Fruit fly (Drosophila melanogaster) whole organism, embryonic: ENCODE results near the gene CG10338.
A peak's percentile ranks its signal among the peaks of the same experiment; 100 is the strongest.

Source experiments
- CG10147 ChIP-seq: fragments of 200-800 bp; sonication (Bioruptor generic); optimal IDR thresholded peaks from 2 replicates; lab custom pipeline; 2019; ENCODE audit warnings: missing biosample characterization, mild to moderate bottlenecking, missing genetic modification characterization, moderate library complexity
- CG1024 ChIP-seq: fragments of 200-800 bp; sonication (Bioruptor generic); IDR thresholded peaks from 2 replicates; pipeline ENCODE4 v1.3.6; 2022; ENCODE audit warnings: missing biosample characterization, missing genetic modification characterization
- CG10366 ChIP-seq: fragments of 200-800 bp; sonication (Bioruptor generic); IDR thresholded peaks from 2 replicates; pipeline ENCODE4 v1.3.6; 2022; ENCODE audit warnings: missing biosample characterization, missing genetic modification characterization
- CG11093 ChIP-seq: fragments of 200-800 bp; sonication (Bioruptor generic); IDR thresholded peaks from 3 replicates; pipeline ENCODE4 v1.3.6; 2022; ENCODE audit warnings: missing biosample characterization, missing genetic modification characterization
- CG12104 ChIP-seq: fragments of 200-800 bp; sonication (Bioruptor generic); optimal IDR thresholded peaks from 3 replicates; lab custom pipeline; 2016; ENCODE audit warnings: missing biosample characterization, missing genetic modification characterization
- CG13424 ChIP-seq: fragments of 200-800 bp; sonication (Bioruptor generic); optimal IDR thresholded peaks from 2 replicates; lab custom pipeline; 2019; ENCODE audit warnings: missing biosample characterization, mild to moderate bottlenecking, missing genetic modification characterization, moderate library complexity
- CG14014 ChIP-seq: fragments of 200-800 bp; sonication (Bioruptor generic); IDR thresholded peaks from 2 replicates; pipeline ENCODE4 v1.3.6; 2022; ENCODE audit warnings: missing biosample characterization, missing genetic modification characterization
- CG17802 ChIP-seq: fragments of 200-800 bp; sonication (Bioruptor generic); optimal IDR thresholded peaks from 2 replicates; lab custom pipeline; 2018; ENCODE audit warnings: missing biosample characterization, mild to moderate bottlenecking, missing genetic modification characterization, moderate library complexity
- CG18011 ChIP-seq: fragments of 200-800 bp; sonication (Bioruptor generic); optimal IDR thresholded peaks from 2 replicates; lab custom pipeline; 2017; ENCODE audit warnings: missing biosample characterization, missing genetic modification characterization, mild to moderate bottlenecking, moderate library complexity, missing genotype
- CG30020 ChIP-seq: fragments of 200-800 bp; optimal IDR thresholded peaks from 2 replicates; lab custom pipeline; 2019; ENCODE audit warnings: missing biosample characterization, mild to moderate bottlenecking, missing genetic modification characterization, moderate library complexity
- CG31441 ChIP-seq: fragments of 200-800 bp; sonication (Bioruptor generic); IDR thresholded peaks from 2 replicates; pipeline ENCODE4 v1.3.6; 2022; ENCODE audit warnings: missing biosample characterization, missing genetic modification characterization
- CG42726 ChIP-seq: fragments of 200-800 bp; sonication (Bioruptor generic); IDR thresholded peaks from 2 replicates; pipeline ENCODE4 v1.3.6; 2022; ENCODE audit warnings: missing biosample characterization, missing genetic modification characterization; ENCODE audit not compliant: partially characterized antibody
- CG4328 ChIP-seq: fragments of 200-800 bp; sonication (Bioruptor generic); optimal IDR thresholded peaks from 3 replicates; lab custom pipeline; 2017; ENCODE audit warnings: missing biosample characterization, missing genetic modification reagents, missing genetic modification characterization
- CG7271 ChIP-seq: fragments of 200-800 bp; sonication (Bioruptor generic); optimal IDR thresholded peaks from 2 replicates; lab custom pipeline; 2018; ENCODE audit warnings: missing biosample characterization, mild to moderate bottlenecking, missing genetic modification characterization, moderate library complexity
- CG7786 ChIP-seq: fragments of 200-800 bp; sonication (Bioruptor generic); optimal IDR thresholded peaks from 2 replicates; lab custom pipeline; 2016; ENCODE audit warnings: missing biosample characterization, missing genetic modification characterization
- CG9876 ChIP-seq: fragments of 200-800 bp; sonication (Bioruptor generic); optimal IDR thresholded peaks from 2 replicates; lab custom pipeline; 2016; ENCODE audit warnings: missing biosample characterization, missing genetic modification characterization
- Dfd ChIP-seq, 2 experiments: fragments of >200 bp; optimal IDR thresholded peaks; 2 replicates each; lab custom pipeline; 2017; ENCODE audit warnings: missing biosample characterization in 2 of 2, missing genetic modification characterization in 2 of 2
- Ets65A ChIP-seq: fragments of 200-800 bp; sonication (Bioruptor generic); peaks from one replicate; lab custom pipeline; 2016; ENCODE audit warnings: missing biosample characterization, missing genetic modification characterization
- Fer2 ChIP-seq: fragments of 200-800 bp; sonication (Bioruptor generic); optimal IDR thresholded peaks from 2 replicates; lab custom pipeline; 2018; ENCODE audit warnings: missing biosample characterization, mild to moderate bottlenecking, missing genetic modification characterization, moderate library complexity
- Gug ChIP-seq: fragments of 200-800 bp; sonication (Bioruptor generic); IDR thresholded peaks from 4 replicates; pipeline ENCODE4 v1.3.6; 2022; ENCODE audit warnings: missing biosample characterization, missing genetic modification characterization
- HLHmδ ChIP-seq: fragments of 200-800 bp; sonication (Bioruptor generic); optimal IDR thresholded peaks from 2 replicates; lab custom pipeline; 2018; ENCODE audit warnings: missing biosample characterization, mild to moderate bottlenecking, missing genetic modification characterization, moderate library complexity
- Hand ChIP-seq: fragments of 200-800 bp; sonication (Bioruptor generic); optimal IDR thresholded peaks from 2 replicates; lab custom pipeline; 2017; ENCODE audit warnings: mild to moderate bottlenecking, missing biosample characterization, missing genetic modification reagents, missing genetic modification characterization
- HmgZ ChIP-seq: fragments of 200-800 bp; sonication (Bioruptor generic); optimal IDR thresholded peaks from 2 replicates; lab custom pipeline; 2018; ENCODE audit warnings: missing biosample characterization, mild to moderate bottlenecking, missing genetic modification characterization
- Jarid2 ChIP-seq: fragments of 200-800 bp; sonication (Bioruptor generic); optimal IDR thresholded peaks from 3 replicates; lab custom pipeline; 2017; ENCODE audit warnings: mild to moderate bottlenecking, missing biosample characterization, missing genetic modification reagents, missing genetic modification characterization
- NFAT ChIP-seq: fragments of 200-800 bp; sonication (Bioruptor generic); IDR thresholded peaks from 2 replicates; pipeline ENCODE4 v1.3.6; 2022; ENCODE audit warnings: missing biosample characterization, missing genetic modification characterization
- Nf-YA ChIP-seq: fragments of 200-800 bp; sonication (Bioruptor generic); IDR thresholded peaks from 2 replicates; pipeline ENCODE4 v1.3.6; 2022; ENCODE audit warnings: missing biosample characterization, missing genetic modification characterization
- Poxn ChIP-seq: fragments of 200-800 bp; sonication (Bioruptor generic); IDR thresholded peaks from 2 replicates; pipeline ENCODE4 v1.3.6; 2022; ENCODE audit warnings: missing biosample characterization, missing genetic modification characterization
- Ravus ChIP-seq: fragments of 200-800 bp; sonication (Bioruptor generic); IDR thresholded peaks from 2 replicates; pipeline ENCODE4 v1.3.6; 2022; ENCODE audit warnings: missing biosample characterization, missing genetic modification characterization
- Side ChIP-seq: fragments of 200-800 bp; sonication (Bioruptor generic); optimal IDR thresholded peaks from 2 replicates; lab custom pipeline; 2016; ENCODE audit warnings: missing biosample characterization, missing genetic modification characterization
- Usf ChIP-seq: fragments of 200-800 bp; sonication (Bioruptor generic); optimal IDR thresholded peaks from 2 replicates; lab custom pipeline; 2017; ENCODE audit warnings: missing genotype, missing biosample characterization, missing genetic modification characterization
- ap ChIP-seq: fragments of 200-800 bp; sonication (Bioruptor generic); IDR thresholded peaks from 2 replicates; pipeline ENCODE4 v1.3.6; 2022; ENCODE audit warnings: missing biosample characterization, missing genetic modification characterization
- ara ChIP-seq: fragments of 200-800 bp; sonication (Bioruptor generic); IDR thresholded peaks from 2 replicates; pipeline ENCODE4 v1.3.6; 2022; ENCODE audit warnings: missing biosample characterization, missing genetic modification characterization
- ase ChIP-seq: fragments of 200-800 bp; sonication (Bioruptor generic); IDR thresholded peaks from 3 replicates; pipeline ENCODE4 v1.3.6; 2022; ENCODE audit warnings: missing biosample characterization, missing genetic modification characterization
- chif ChIP-seq, 2 experiments: fragments of 200-800 bp; sonication (Bioruptor generic); optimal IDR thresholded peaks; 3 replicates each; lab custom pipeline; 2016; ENCODE audit warnings: missing biosample characterization in 2 of 2, missing genetic modification characterization in 2 of 2
- chm ChIP-seq: fragments of 200-800 bp; sonication (Bioruptor generic); IDR thresholded peaks from 2 replicates; pipeline ENCODE4 v1.3.6; 2022; ENCODE audit warnings: missing biosample characterization, missing genetic modification characterization
- croc ChIP-seq: fragments of 200-800 bp; sonication (Bioruptor generic); conservative IDR thresholded peaks from 3 replicates; pipeline ENCODE4 v1.3.6; 2022; ENCODE audit warnings: missing biosample characterization, missing genetic modification characterization
- disco-r ChIP-seq: fragments of 200-800 bp; sonication (Bioruptor generic); optimal IDR thresholded peaks from 2 replicates; lab custom pipeline; 2016; ENCODE audit warnings: missing biosample characterization, missing genetic modification characterization
- dpn ChIP-seq, 2 experiments: fragments of 200-800 bp; sonication (Bioruptor generic); optimal IDR thresholded peaks; 3 replicates each; lab custom pipeline; 2016; ENCODE audit warnings: missing biosample characterization in 2 of 2, missing genetic modification characterization in 2 of 2
- ind ChIP-seq: fragments of 200-800 bp; sonication (Bioruptor generic); optimal IDR thresholded peaks from 3 replicates; lab custom pipeline; 2016; ENCODE audit warnings: missing biosample characterization, missing genetic modification characterization
- knrl ChIP-seq: fragments of 200-800 bp; sonication (Bioruptor generic); IDR thresholded peaks from 3 replicates; pipeline ENCODE4 v1.3.6; 2022; ENCODE audit warnings: missing biosample characterization, missing genetic modification characterization; ENCODE audit not compliant: partially characterized antibody
- lab ChIP-seq: fragments of 200-800 bp; sonication (Bioruptor generic); optimal IDR thresholded peaks from 3 replicates; lab custom pipeline; 2017; ENCODE audit warnings: missing biosample characterization, missing genetic modification characterization, mild to moderate bottlenecking, moderate library complexity, missing genetic modification reagents
- lola ChIP-seq, 3 experiments: fragments of >200 bp in 2 of 3; fragments of 200-800 bp in 1 of 3; sonication (Bioruptor generic) in 1 of 3; optimal IDR thresholded peaks; 2 replicates each; lab custom pipeline; 2017 to 2019; ENCODE audit warnings: missing biosample characterization in 3 of 3, missing genetic modification characterization in 3 of 3, mild to moderate bottlenecking in 1 of 3, moderate library complexity in 1 of 3
- mam ChIP-seq: fragments of 200-800 bp; sonication (Bioruptor generic); optimal IDR thresholded peaks from 3 replicates; lab custom pipeline; 2016; ENCODE audit warnings: missing biosample characterization, missing genetic modification characterization
- nmo ChIP-seq: fragments of 200-800 bp; sonication (Bioruptor generic); optimal IDR thresholded peaks from 2 replicates; lab custom pipeline; 2018; ENCODE audit warnings: missing biosample characterization, mild to moderate bottlenecking, missing genetic modification characterization, moderate library complexity
- otp ChIP-seq: fragments of 200-800 bp; sonication (Bioruptor generic); IDR thresholded peaks from 3 replicates; pipeline ENCODE4, ENCODE4 v1.3.6; 2022; ENCODE audit warnings: missing biosample characterization, missing genetic modification characterization
- pnt ChIP-seq: fragments of 200-800 bp; sonication (Bioruptor generic); optimal IDR thresholded peaks from 3 replicates; lab custom pipeline; 2016; ENCODE audit warnings: missing biosample characterization, missing genetic modification characterization
- repo ChIP-seq: fragments of 200-800 bp; sonication (Bioruptor generic); optimal IDR thresholded peaks from 2 replicates; lab custom pipeline; 2016; ENCODE audit warnings: missing biosample characterization, missing genetic modification characterization
- sna ChIP-seq: fragments of 200-800 bp; sonication (Bioruptor generic); IDR thresholded peaks from 2 replicates; pipeline ENCODE4 v1.3.6; 2022; ENCODE audit warnings: missing biosample characterization, missing genetic modification characterization; ENCODE audit not compliant: partially characterized antibody
- ssp ChIP-seq: fragments of 200-800 bp; sonication (Bioruptor generic); IDR thresholded peaks from 2 replicates; pipeline ENCODE4 v1.3.6; 2022; ENCODE audit warnings: missing biosample characterization, missing genetic modification characterization
- vvl ChIP-seq: fragments of 200-800 bp; sonication (Bioruptor generic); IDR thresholded peaks from 2 replicates; pipeline ENCODE4 v1.3.6; 2022; ENCODE audit warnings: missing biosample characterization, missing genetic modification characterization

CG10338 gene

dm6 chr2L:18688646-18689296, 6.7 kb upstream of the CG10338 start, which contains the start of gene msl-1 (continued):
- TF ChIP-seq CG11093 (GFP tag; lab: Robert Waterston, UW) (no peak), NFAT (GFP tag; lab: Robert Waterston, UW) (peak; percentile 70), lab (GFP tag; lab: Kevin White, UChicago) (no peak), Dfd (GFP tag; optimal IDR thresholded peaks at IDR 0.05; lab: Kevin White, UChicago) (no peak), CG10366 (GFP tag; lab: Robert Waterston, UW) (peak; percentile 10; the same call in 1 of the 2 replicates), HLHmδ (GFP tag; lab: Kevin White, UChicago) (peak; percentile 46), CG17802 (tag; lab: Kevin White, UChicago) (peak; percentile 12), otp (GFP tag; lab: Robert Waterston, UW) (0 out of 3 replicates have a peak, but pooled peaks have one; percentile 28), CG18011 (GFP tag; lab: Kevin White, UChicago) (no peak), CG7786 (GFP tag; lab: Kevin White, UChicago) (peak; percentile 58), dpn (GFP tag; optimal IDR thresholded peaks at IDR 0.05; lab: Kevin White, UChicago) (peak; percentile 22 to 41), ap (GFP tag; lab: Robert Waterston, UW) (no peak), sna (GFP tag; lab: Robert Waterston, UW) (peak; percentile 89), repo (no peak), Gug (peak; percentile 75; the same call in 1 of the 4 replicates), pnt (GFP tag; lab: Kevin White, UChicago) (peak; percentile 4), Nf-YA (GFP tag; lab: Robert Waterston, UW) (no peak), CG7271 (tag; lab: Kevin White, UChicago) (no peak), ase (GFP tag; lab: Robert Waterston, UW) (0 out of 3 replicates have a peak, but pooled peaks have one; percentile 18), Side (GFP tag; lab: Kevin White, UChicago) (peak; percentile 2), chif (GFP tag; optimal IDR thresholded peaks at IDR 0.05; lab: Kevin White, UChicago) (peak; percentile 1 to 9), Jarid2 (GFP tag; lab: Kevin White, UChicago) (no peak), CG10147 (GFP tag; lab: Kevin White, UChicago) (no peak), CG14014 (no peak), CG4328 (GFP tag; lab: Kevin White, UChicago) (no peak), CG42726 (GFP tag; lab: Robert Waterston, UW) (peak; percentile 99), lola (GFP tag; optimal IDR thresholded peaks at IDR 0.05; lab: Kevin White, UChicago) (no peak), CG1024 (GFP tag; lab: Robert Waterston, UW) (peak; percentile 18; the same call in 1 of the 2 replicates), Ravus (GFP tag; lab: Robert Waterston, UW) (no peak), Poxn (GFP tag; lab: Robert Waterston, UW) (peak; percentile 27; the same call in 1 of the 2 replicates), vvl (GFP tag; lab: Robert Waterston, UW) (peak; percentile 48; the same call in 1 of the 2 replicates), CG13424 (tag; lab: Kevin White, UChicago) (peak; percentile 3), Ets65A (GFP tag; lab: Kevin White, UChicago) (peak; percentile 95), HmgZ (tag; lab: Kevin White, UChicago) (peak; percentile 27), knrl (GFP tag; lab: Robert Waterston, UW) (peak; percentile 95), CG12104 (GFP tag; lab: Kevin White, UChicago) (no peak), mam (peak; percentile 65), nmo (peak; percentile 43), ssp (GFP tag; lab: Robert Waterston, UW) (peak; percentile 26; the same call in 1 of the 2 replicates), Hand (GFP tag; lab: Kevin White, UChicago) (no peak), CG31441 (no peak), croc (GFP tag; lab: Robert Waterston, UW) (no peak), chm (GFP tag; lab: Robert Waterston, UW) (no peak), ind (GFP tag; lab: Kevin White, UChicago) (peak; percentile 38), ara (GFP tag; lab: Robert Waterston, UW) (no peak), Usf (GFP tag; lab: Kevin White, UChicago) (no peak), CG9876 (peak; percentile 38), disco-r (GFP tag; lab: Kevin White, UChicago) (no peak), Fer2 (tag; lab: Kevin White, UChicago) (no peak), CG30020 (tag; lab: Kevin White, UChicago) (peak; percentile 38)
